Fruit fly (Drosophila melanogaster) whole organism, prepupa: ENCODE measurements around the gene Tbcd.

Experiments
- Blimp-1 ChIP-seq: fragments of 200-800 bp; sonication (Bioruptor generic); optimal IDR thresholded peaks from 3 replicates; lab custom pipeline; 2017; ENCODE audit warnings: missing biosample characterization, missing genetic modification characterization, mild to moderate bottlenecking, moderate library complexity, missing genetic modification reagents
- CG10631 ChIP-seq: fragments of 200-800 bp; sonication (Bioruptor generic); optimal IDR thresholded peaks from 2 replicates; lab custom pipeline; 2016; ENCODE audit warnings: missing biosample characterization, missing genetic modification characterization
- CG10669 ChIP-seq: fragments of 200-800 bp; sonication (Bioruptor generic); optimal IDR thresholded peaks from 3 replicates; lab custom pipeline; 2018; ENCODE audit warnings: missing biosample characterization, mild to moderate bottlenecking, missing genetic modification characterization, moderate library complexity
- CG11294 ChIP-seq: fragments of 200-800 bp; sonication (Bioruptor generic); IDR thresholded peaks from 2 replicates; pipeline ENCODE4 v1.3.6; 2022; ENCODE audit warnings: missing biosample characterization, missing genetic modification characterization
- CG11762 ChIP-seq: fragments of 200-800 bp; sonication (Bioruptor generic); optimal IDR thresholded peaks from 3 replicates; lab custom pipeline; 2016; ENCODE audit warnings: missing biosample characterization, missing genetic modification characterization; ENCODE audit not compliant: insufficient read depth
- CG1621 ChIP-seq: fragments of 200-800 bp; sonication (Bioruptor generic); optimal IDR thresholded peaks from 3 replicates; lab custom pipeline; 2018; ENCODE audit warnings: missing biosample characterization, mild to moderate bottlenecking, missing genetic modification characterization
- CG16779 ChIP-seq: fragments of 200-800 bp; sonication (Bioruptor generic); optimal IDR thresholded peaks from 3 replicates; lab custom pipeline; 2017; ENCODE audit warnings: missing biosample characterization, mild to moderate bottlenecking, missing genetic modification characterization
- CG3032 ChIP-seq: fragments of 200-800 bp; optimal IDR thresholded peaks from 2 replicates; lab custom pipeline; 2019; ENCODE audit warnings: missing biosample characterization, mild to moderate bottlenecking, missing genetic modification characterization, moderate library complexity
- CG34406 ChIP-seq: fragments of 200-800 bp; sonication (Bioruptor generic); optimal IDR thresholded peaks from 3 replicates; lab custom pipeline; 2016; ENCODE audit warnings: missing biosample characterization, missing genetic modification characterization
- CG3919 ChIP-seq: fragments of 200-800 bp; sonication (Bioruptor generic); optimal IDR thresholded peaks from 3 replicates; lab custom pipeline; 2016; ENCODE audit warnings: missing biosample characterization, missing genetic modification characterization
- CG4318 ChIP-seq: fragments of 200-800 bp; sonication (Bioruptor generic); optimal IDR thresholded peaks from 3 replicates; lab custom pipeline; 2017; ENCODE audit warnings: missing biosample characterization, mild to moderate bottlenecking, missing genetic modification characterization
- CG6276 ChIP-seq: fragments of 200-800 bp; sonication (Bioruptor generic); optimal IDR thresholded peaks from 2 replicates; lab custom pipeline; 2017; ENCODE audit warnings: missing biosample characterization, mild to moderate bottlenecking, missing genetic modification characterization
- CG6792 ChIP-seq: fragments of 200-800 bp; sonication (Bioruptor generic); optimal IDR thresholded peaks from 3 replicates; lab custom pipeline; 2016; ENCODE audit warnings: missing biosample characterization, missing genetic modification characterization
- CG6808 ChIP-seq: fragments of 200-800 bp; sonication (Bioruptor generic); optimal IDR thresholded peaks from 3 replicates; lab custom pipeline; 2017; ENCODE audit warnings: missing biosample characterization, missing genetic modification characterization, mild to moderate bottlenecking, moderate library complexity, missing genetic modification reagents
- CG7368 ChIP-seq: fragments of 200-800 bp; sonication (Bioruptor generic); optimal IDR thresholded peaks from 3 replicates; lab custom pipeline; 2016; ENCODE audit warnings: missing biosample characterization, missing genetic modification characterization
- CG8119 ChIP-seq: fragments of 200-800 bp; sonication (Bioruptor generic); IDR thresholded peaks from 3 replicates; pipeline ENCODE4 v1.3.6; 2022; ENCODE audit warnings: missing biosample characterization, missing genetic modification characterization
- CG8319 ChIP-seq: fragments of 200-800 bp; sonication (Bioruptor generic); optimal IDR thresholded peaks from 3 replicates; lab custom pipeline; 2016; ENCODE audit warnings: missing biosample characterization, missing genetic modification characterization
- CG8632 ChIP-seq: fragments of 200-800 bp; sonication (Bioruptor generic); optimal IDR thresholded peaks from 3 replicates; lab custom pipeline; 2016; ENCODE audit warnings: missing biosample characterization, missing genetic modification characterization
- CG9139 ChIP-seq: fragments of 200-800 bp; sonication (Bioruptor generic); optimal IDR thresholded peaks from 3 replicates; lab custom pipeline; 2017; ENCODE audit warnings: missing biosample characterization, mild to moderate bottlenecking, missing genetic modification characterization
- Eip75B ChIP-seq: fragments of 200-800 bp; sonication (Bioruptor generic); optimal IDR thresholded peaks from 3 replicates; lab custom pipeline; 2016; ENCODE audit warnings: missing biosample characterization, missing genetic modification characterization
- Eip93F ChIP-seq: fragments of 200-800 bp; sonication (Bioruptor generic); optimal IDR thresholded peaks from 2 replicates; lab custom pipeline; 2016; ENCODE audit warnings: missing biosample characterization, mild to moderate bottlenecking, missing genetic modification characterization
- Gug ChIP-seq: fragments of 200-800 bp; sonication (Bioruptor generic); IDR thresholded peaks from 2 replicates; pipeline ENCODE4 v1.3.6; 2022; ENCODE audit warnings: missing biosample characterization, missing genetic modification characterization
- Hr39 ChIP-seq: fragments of 200-800 bp; sonication (Bioruptor generic); optimal IDR thresholded peaks from 2 replicates; lab custom pipeline; 2016; ENCODE audit warnings: missing biosample characterization, missing genetic modification characterization
- Lpt ChIP-seq: fragments of 200-800 bp; sonication (Bioruptor generic); optimal IDR thresholded peaks from 3 replicates; lab custom pipeline; 2016; ENCODE audit warnings: missing biosample characterization, missing genetic modification characterization
- Sox102F ChIP-seq: fragments of 200-800 bp; sonication (Bioruptor generic); optimal IDR thresholded peaks from 2 replicates; lab custom pipeline; 2016; ENCODE audit warnings: missing biosample characterization, mild to moderate bottlenecking, missing genetic modification characterization
- Sox14 ChIP-seq: fragments of 200-800 bp; sonication (Bioruptor generic); optimal IDR thresholded peaks from 3 replicates; lab custom pipeline; 2016; ENCODE audit warnings: missing biosample characterization, missing genetic modification characterization
- Sox15 ChIP-seq: fragments of 200-800 bp; sonication (Bioruptor generic); optimal IDR thresholded peaks from 3 replicates; lab custom pipeline; 2016; ENCODE audit warnings: missing biosample characterization, missing genetic modification characterization
- achi ChIP-seq: fragments of 200-800 bp; sonication (Bioruptor generic); optimal IDR thresholded peaks from 3 replicates; lab custom pipeline; 2016; ENCODE audit warnings: missing biosample characterization, missing genetic modification characterization
- acj6 ChIP-seq: fragments of 200-800 bp; sonication (Bioruptor generic); optimal IDR thresholded peaks from 3 replicates; lab custom pipeline; 2016; ENCODE audit warnings: missing biosample characterization, missing genetic modification characterization
- cyc ChIP-seq: fragments of 200-800 bp; sonication (Bioruptor generic); optimal IDR thresholded peaks from 3 replicates; lab custom pipeline; 2016; ENCODE audit warnings: missing biosample characterization, missing genetic modification characterization
- dac ChIP-seq: fragments of 200-800 bp; sonication (Bioruptor generic); optimal IDR thresholded peaks from 2 replicates; lab custom pipeline; 2017; ENCODE audit warnings: missing biosample characterization, mild to moderate bottlenecking, missing genetic modification characterization
- dsx ChIP-seq: fragments of 200-800 bp; optimal IDR thresholded peaks from 3 replicates; lab custom pipeline; 2019; ENCODE audit warnings: missing biosample characterization, mild to moderate bottlenecking, missing genetic modification characterization, moderate library complexity; ENCODE audit not compliant: poor library complexity, severe bottlenecking
- eg ChIP-seq: fragments of 200-800 bp; sonication (Bioruptor generic); IDR thresholded peaks from 3 replicates; pipeline ENCODE4 v1.3.6; 2022; ENCODE audit warnings: missing biosample characterization, missing genetic modification characterization
- esn ChIP-seq: fragments of 200-800 bp; sonication (Bioruptor generic); optimal IDR thresholded peaks from 2 replicates; lab custom pipeline; 2016; ENCODE audit warnings: missing biosample characterization, mild to moderate bottlenecking, missing genetic modification characterization, moderate library complexity
- fd59A ChIP-seq: fragments of 200-800 bp; sonication (Bioruptor generic); optimal IDR thresholded peaks from 2 replicates; lab custom pipeline; 2017; ENCODE audit warnings: missing biosample characterization, mild to moderate bottlenecking, missing genetic modification characterization, missing genetic modification reagents
- fkh ChIP-seq: fragments of 200-800 bp; sonication (Bioruptor generic); optimal IDR thresholded peaks from 3 replicates; lab custom pipeline; 2017; ENCODE audit warnings: missing biosample characterization, mild to moderate bottlenecking, missing genetic modification characterization, moderate library complexity
- net ChIP-seq: fragments of 200-800 bp; sonication (Bioruptor generic); optimal IDR thresholded peaks from 3 replicates; lab custom pipeline; 2016; ENCODE audit warnings: missing biosample characterization, missing genetic modification characterization
- pdm3 ChIP-seq: fragments of 200-800 bp; sonication (Bioruptor generic); optimal IDR thresholded peaks from 3 replicates; lab custom pipeline; 2016; ENCODE audit warnings: missing biosample characterization, missing genetic modification characterization
- spab ChIP-seq: fragments of 200-800 bp; sonication (Bioruptor generic); optimal IDR thresholded peaks from 2 replicates; lab custom pipeline; 2017; ENCODE audit warnings: missing biosample characterization, mild to moderate bottlenecking, missing genetic modification characterization, missing genetic modification reagents
- ss ChIP-seq, 2 experiments: fragments of 200-800 bp; sonication (Bioruptor generic); optimal IDR thresholded peaks; 2 replicates in 1 of 2; 3 replicates in 1 of 2; lab custom pipeline; 2017 to 2018; ENCODE audit warnings: mild to moderate bottlenecking in 2 of 2, missing biosample characterization in 2 of 2, missing genetic modification characterization in 2 of 2, moderate library complexity in 1 of 2
- svp ChIP-seq: fragments of 200-800 bp; sonication (Bioruptor generic); peaks from one replicate; lab custom pipeline; 2016; ENCODE audit warnings: missing biosample characterization, missing genetic modification characterization
- vri ChIP-seq: fragments of 200-800 bp; sonication (Bioruptor generic); optimal IDR thresholded peaks from 3 replicates; lab custom pipeline; 2016; ENCODE audit warnings: missing biosample characterization, mild to moderate bottlenecking, missing genetic modification characterization

The Tbcd gene

dm6 chr2L:2164520-2165237 is 17.4 kb downstream of the Tbcd start (continued):
- TF ChIP-seq Gug (GFP tag; lab: Robert Waterston, UW), result peak; percentile 66
- TF ChIP-seq CG16779 (tag; lab: Kevin White, UChicago), result peak; percentile 75
- peak; percentile 94 for TF ChIP-seq esn (GFP tag; lab: Kevin White, UChicago)
- TF ChIP-seq svp (GFP tag; lab: Kevin White, UChicago), result peak; percentile 97
- peak; percentile 95 for TF ChIP-seq Hr39 (GFP tag; lab: Kevin White, UChicago)
- TF ChIP-seq CG11762 (GFP tag; lab: Kevin White, UChicago), result peak; percentile 88
- TF ChIP-seq CG10631, result peak; percentile 91
- peak; percentile 90 for TF ChIP-seq CG8319
- peak; percentile 96 for TF ChIP-seq Eip75B (GFP tag; lab: Kevin White, UChicago)
- no peak for TF ChIP-seq fkh (GFP tag; lab: Kevin White, UChicago)
- TF ChIP-seq CG4318 (GFP tag; lab: Kevin White, UChicago), result peak; percentile 19
- peak; percentile 85 for TF ChIP-seq net (GFP tag; lab: Kevin White, UChicago)
- peak; percentile 89 for TF ChIP-seq Sox15 (GFP tag; lab: Kevin White, UChicago)
- peak; percentile 90 for TF ChIP-seq CG9139 (GFP tag; lab: Kevin White, UChicago)
- peak; percentile 39 for TF ChIP-seq CG6276 (GFP tag; lab: Kevin White, UChicago)
- TF ChIP-seq eg (GFP tag; lab: Robert Waterston, UW), result peak; percentile 56; the same call in 2 of the 3 replicates
- TF ChIP-seq achi, result peak; percentile 88
- peak; percentile 87 for TF ChIP-seq vri (GFP tag; lab: Kevin White, UChicago)
- TF ChIP-seq Eip93F, result peak; percentile 83
- peak; percentile 85 for TF ChIP-seq pdm3 (GFP tag; lab: Kevin White, UChicago)
- TF ChIP-seq CG6808 (GFP tag; lab: Kevin White, UChicago), result peak; percentile 96
- TF ChIP-seq Blimp-1 (GFP tag; lab: Kevin White, UChicago), result peak; percentile 86
- TF ChIP-seq CG8632 (GFP tag; lab: Kevin White, UChicago), result peak; percentile 90
- peak; percentile 95 for TF ChIP-seq CG1621 (tag; lab: Kevin White, UChicago)
- TF ChIP-seq fd59A, result peak; percentile 90

- TF ChIP-seq CG8119, result no peak
- TF ChIP-seq Sox14 (GFP tag; lab: Kevin White, UChicago), result no peak
- no peak for TF ChIP-seq acj6 (GFP tag; lab: Kevin White, UChicago)
- no peak for TF ChIP-seq spab (GFP tag; lab: Kevin White, UChicago)
- no peak for TF ChIP-seq CG34406 (GFP tag; lab: Kevin White, UChicago)
- no peak for TF ChIP-seq CG3919 (GFP tag; lab: Kevin White, UChicago)
- TF ChIP-seq CG6792 (GFP tag; lab: Kevin White, UChicago), result no peak
- TF ChIP-seq CG7368, result no peak
- TF ChIP-seq dsx (GFP tag; lab: Kevin White, UChicago), result no peak
- TF ChIP-seq Eip93F, result no peak
- no peak for TF ChIP-seq cyc (GFP tag; lab: Kevin White, UChicago)
- TF ChIP-seq Sox102F (GFP tag; lab: Kevin White, UChicago), result no peak
- no peak for TF ChIP-seq CG10669 (GFP tag; lab: Kevin White, UChicago)
- no peak for TF ChIP-seq ss (GFP tag; optimal IDR thresholded peaks at IDR 0.05; lab: Kevin White, UChicago)
- TF ChIP-seq eg (GFP tag; lab: Robert Waterston, UW), result no peak
- TF ChIP-seq CG11294 (GFP tag; lab: Robert Waterston, UW), result no peak
- no peak for TF ChIP-seq Lpt (GFP tag; lab: Kevin White, UChicago)
- no peak for TF ChIP-seq CG3032 (tag; lab: Kevin White, UChicago)
- no peak for TF ChIP-seq dac (GFP tag; lab: Kevin White, UChicago)
- no peak for TF ChIP-seq CG1621 (tag; lab: Kevin White, UChicago)
Measured at dm6 chr2L:2165238-2165577, 17.9 kb downstream of the Tbcd start.
